Worm (Caenorhabditis elegans) whole organism, L1 larva: ENCODE data around the gene C14A4.8.
A peak's percentile ranks its signal among the peaks of the same experiment; 100 is the strongest.

Source experiments
- C04F5.9 ChIP-seq: sonication (generic microtip); optimal IDR thresholded peaks from 2 replicates; lab custom pipeline; 2016; ENCODE audit warnings: missing genetic modification characterization, missing compliant biosample characterization
- C16A3.4 ChIP-seq: fragments of 150-350 bp; optimal IDR thresholded peaks from 2 replicates; lab custom pipeline; 2014; ENCODE audit warnings: missing biosample characterization, missing genetic modification characterization
- C34B4.2 ChIP-seq: sonication (generic microtip); optimal IDR thresholded peaks from 2 replicates; lab custom pipeline; 2017; ENCODE audit warnings: mild to moderate bottlenecking, missing genetic modification characterization, missing compliant biosample characterization
- F16B12.6 ChIP-seq: fragments of 150-350 bp; optimal IDR thresholded peaks from 2 replicates; lab custom pipeline; 2014; ENCODE audit warnings: missing biosample characterization, missing genetic modification characterization
- Y116A8C.19 ChIP-seq: sonication (generic microtip); optimal IDR thresholded peaks from 2 replicates; lab custom pipeline; 2016; ENCODE audit warnings: missing compliant biosample characterization, missing genetic modification characterization, borderline replicate concordance
- aha-1 ChIP-seq: fragments of 150-350 bp; optimal IDR thresholded peaks from 2 replicates; lab custom pipeline; 2014; ENCODE audit warnings: missing biosample characterization, missing genetic modification characterization
- ama-1 ChIP-seq: fragments of 150-350 bp; optimal IDR thresholded peaks from 2 replicates; lab custom pipeline; 2014
- blmp-1 ChIP-seq: fragments of 150-350 bp; optimal IDR thresholded peaks from 2 replicates; lab custom pipeline; 2014; ENCODE audit warnings: missing biosample characterization, missing genetic modification characterization
- ceh-82 ChIP-seq, 3 experiments: fragments of 150-350 bp in 1 of 3; sonication (generic microtip) in 2 of 3; optimal IDR thresholded peaks; 2 replicates each; lab custom pipeline; 2014 to 2017; ENCODE audit warnings: missing biosample characterization in 3 of 3, missing genetic modification characterization in 3 of 3
- ceh-90 ChIP-seq: sonication (generic microtip); optimal IDR thresholded peaks from 2 replicates; lab custom pipeline; 2016; ENCODE audit warnings: missing genetic modification characterization, missing compliant biosample characterization
- dpl-1 ChIP-seq, 3 experiments: fragments of 150-350 bp in 2 of 3; sonication (generic microtip) in 1 of 3; optimal IDR thresholded peaks; 2 replicates each; lab custom pipeline; 2014 to 2017; ENCODE audit warnings: missing biosample characterization in 3 of 3, missing genetic modification characterization in 3 of 3, missing genetic modification reagents in 3 of 3
- efl-1 ChIP-seq, 4 experiments: fragments of 150-350 bp; optimal IDR thresholded peaks in 3 of 4; peaks in 1 of 4; 1 replicate in 1 of 4; 2 replicates in 3 of 4; lab custom pipeline; 2014; ENCODE audit warnings: missing biosample characterization in 2 of 4, missing genetic modification characterization in 2 of 4, missing genetic modification reagents in 2 of 4
- efl-3 ChIP-seq: fragments of 200-800 bp; sonication (Bioruptor generic); optimal IDR thresholded peaks from 2 replicates; lab custom pipeline; 2018; ENCODE audit warnings: mild to moderate bottlenecking, missing genetic modification characterization, missing compliant biosample characterization
- egl-13 ChIP-seq: sonication (generic microtip); optimal IDR thresholded peaks from 2 replicates; lab custom pipeline; 2016; ENCODE audit warnings: missing genotype, missing genetic modification reagents, missing genetic modification characterization, missing compliant biosample characterization
- elt-3 ChIP-seq, 6 experiments: fragments of 150-350 bp in 1 of 6; sonication (generic microtip); optimal IDR thresholded peaks; 2 replicates each; lab custom pipeline; 2017 to 2018; ENCODE audit warnings: missing biosample characterization in 6 of 6, missing genetic modification characterization in 6 of 6, inconsistent platforms in 1 of 6
- fkh-10 ChIP-seq: sonication (generic microtip); optimal IDR thresholded peaks from 2 replicates; lab custom pipeline; 2017; ENCODE audit warnings: missing biosample characterization, missing genetic modification reagents, missing genetic modification characterization
- fkh-8 ChIP-seq: sonication (generic microtip); optimal IDR thresholded peaks from 2 replicates; lab custom pipeline; 2016; ENCODE audit warnings: mild to moderate bottlenecking, missing genetic modification characterization, missing compliant biosample characterization
- hlh-17 ChIP-seq: fragments of 200-800 bp; sonication (Bioruptor generic); optimal IDR thresholded peaks from 2 replicates; lab custom pipeline; 2018; ENCODE audit warnings: missing genetic modification characterization, mild to moderate bottlenecking, missing compliant biosample characterization, moderate library complexity, borderline replicate concordance
- hlh-4 ChIP-seq: sonication (generic microtip); optimal IDR thresholded peaks from 2 replicates; lab custom pipeline; 2016; ENCODE audit warnings: mild to moderate bottlenecking, missing genetic modification characterization, missing compliant biosample characterization
- hpl-2 ChIP-seq: fragments of 150-350 bp; optimal IDR thresholded peaks from 2 replicates; lab custom pipeline; 2014; ENCODE audit warnings: missing biosample characterization, missing genetic modification reagents, missing genetic modification characterization
- irx-1 ChIP-seq: sonication (generic microtip); optimal IDR thresholded peaks from 2 replicates; lab custom pipeline; 2016; ENCODE audit warnings: missing genetic modification characterization, missing compliant biosample characterization
- jun-1 ChIP-seq: fragments of 150-350 bp; optimal IDR thresholded peaks from 2 replicates; lab custom pipeline; 2014; ENCODE audit warnings: missing biosample characterization, missing genetic modification reagents, missing genetic modification characterization
- lin-13 ChIP-seq: fragments of 150-350 bp; optimal IDR thresholded peaks from 2 replicates; lab custom pipeline; 2014; ENCODE audit warnings: missing biosample characterization, missing genetic modification reagents, missing genetic modification characterization
- lin-14 ChIP-seq: fragments of 200-800 bp; sonication (Bioruptor generic); optimal IDR thresholded peaks from 2 replicates; lab custom pipeline; 2018; ENCODE audit warnings: mild to moderate bottlenecking, missing genetic modification characterization, moderate library complexity, missing compliant biosample characterization
- lin-15B ChIP-seq: fragments of 150-350 bp; sonication (generic microtip); optimal IDR thresholded peaks from 3 replicates; lab custom pipeline; 2014; ENCODE audit warnings: missing biosample characterization, missing genetic modification characterization
- lin-35 ChIP-seq, 2 experiments: fragments of 150-350 bp; optimal IDR thresholded peaks; 2 replicates each; lab custom pipeline; 2014; ENCODE audit warnings: missing biosample characterization in 2 of 2, missing genetic modification characterization in 2 of 2, missing genetic modification reagents in 2 of 2
- lin-39 ChIP-seq: fragments of 150-350 bp; optimal IDR thresholded peaks from 2 replicates; lab custom pipeline; 2014; ENCODE audit warnings: missing biosample characterization, missing genetic modification reagents, missing genetic modification characterization
- lsy-2 ChIP-seq, 2 experiments: fragments of 150-350 bp; optimal IDR thresholded peaks; 2 replicates each; lab custom pipeline; 2014; ENCODE audit warnings: missing biosample characterization in 2 of 2, missing genetic modification characterization in 2 of 2
- nhr-19 ChIP-seq: fragments of 200-800 bp; sonication (Bioruptor generic); conservative IDR thresholded peaks from 2 replicates; pipeline ENCODE4 v1.3.6; 2022; ENCODE audit warnings: missing genetic modification characterization, missing compliant biosample characterization
- nhr-28 ChIP-seq: fragments of 150-350 bp; optimal IDR thresholded peaks from 2 replicates; lab custom pipeline; 2014; ENCODE audit warnings: missing biosample characterization, missing genetic modification characterization
- nhr-47 ChIP-seq: sonication (generic microtip); optimal IDR thresholded peaks from 2 replicates; lab custom pipeline; 2016; ENCODE audit warnings: mild to moderate bottlenecking, missing genetic modification characterization, moderate library complexity, missing compliant biosample characterization
- nhr-71 ChIP-seq: sonication (generic microtip); optimal IDR thresholded peaks from 2 replicates; lab custom pipeline; 2016; ENCODE audit warnings: mild to moderate bottlenecking, missing genetic modification characterization, moderate library complexity, missing compliant biosample characterization
- nhr-85 ChIP-seq: sonication (generic microtip); peaks from one replicate; lab custom pipeline; 2016; ENCODE audit warnings: missing genetic modification characterization, inconsistent platforms, missing compliant biosample characterization
- pax-3 ChIP-seq: fragments of 200-800 bp; sonication (Bioruptor generic); optimal IDR thresholded peaks from 2 replicates; lab custom pipeline; 2018; ENCODE audit warnings: mild to moderate bottlenecking, missing genetic modification characterization, moderate library complexity, missing compliant biosample characterization
- pqm-1 ChIP-seq: sonication (generic microtip); optimal IDR thresholded peaks from 3 replicates; lab custom pipeline; 2017; ENCODE audit warnings: missing biosample characterization, missing genetic modification characterization
- rnt-1 ChIP-seq: sonication (generic microtip); optimal IDR thresholded peaks from 2 replicates; lab custom pipeline; 2016; ENCODE audit warnings: mild to moderate bottlenecking, missing genetic modification characterization, moderate library complexity, missing compliant biosample characterization
- snu-23 ChIP-seq: sonication (generic microtip); optimal IDR thresholded peaks from 2 replicates; lab custom pipeline; 2016; ENCODE audit warnings: missing genetic modification characterization, missing compliant biosample characterization
- sup-37 ChIP-seq: fragments of 200-800 bp; sonication (Bioruptor generic); optimal IDR thresholded peaks from 2 replicates; lab custom pipeline; 2018; ENCODE audit warnings: mild to moderate bottlenecking, missing genetic modification characterization, missing compliant biosample characterization
- tbx-2 ChIP-seq: sonication (generic microtip); optimal IDR thresholded peaks from 2 replicates; lab custom pipeline; 2016; ENCODE audit warnings: missing genetic modification characterization, missing compliant biosample characterization
- tlp-1 ChIP-seq: fragments of 150-350 bp; optimal IDR thresholded peaks from 2 replicates; lab custom pipeline; 2014; ENCODE audit warnings: missing biosample characterization, missing genetic modification characterization
- unc-86 ChIP-seq: sonication (generic microtip); optimal IDR thresholded peaks from 2 replicates; lab custom pipeline; 2016; ENCODE audit warnings: missing genetic modification characterization, missing compliant biosample characterization
- unc-98 ChIP-seq: fragments of 200-800 bp; sonication (Bioruptor generic); IDR thresholded peaks from 2 replicates; pipeline ENCODE4 v1.3.6; 2022; ENCODE audit warnings: missing genetic modification characterization, missing compliant biosample characterization
- xbp-1 ChIP-seq: sonication (generic microtip); optimal IDR thresholded peaks from 2 replicates; lab custom pipeline; 2016; ENCODE audit warnings: missing genetic modification characterization, missing compliant biosample characterization
- ztf-11 ChIP-seq, 2 experiments: sonication (generic microtip); optimal IDR thresholded peaks; 2 replicates each; lab custom pipeline; 2016 to 2017; ENCODE audit warnings: missing genetic modification characterization in 2 of 2, missing biosample characterization in 1 of 2, missing compliant biosample characterization in 1 of 2

Gene C14A4.8

ce11 chrII:10608821-10609220 is 10.9 kb upstream of the C14A4.8 start:
- TF ChIP-seq ceh-82 (tag; optimal IDR thresholded peaks at IDR 0.05; lab: Kevin White, UChicago) (no peak), efl-1 (optimal IDR thresholded peaks at IDR 0.05; lab: Kevin White, UChicago) (no peak), efl-1 (GFP tag; optimal IDR thresholded peaks at IDR 0.05 in 1 of 2; lab: Kevin White, UChicago) (peak in 1 of 2 experiments; percentile 65)

DNA sequence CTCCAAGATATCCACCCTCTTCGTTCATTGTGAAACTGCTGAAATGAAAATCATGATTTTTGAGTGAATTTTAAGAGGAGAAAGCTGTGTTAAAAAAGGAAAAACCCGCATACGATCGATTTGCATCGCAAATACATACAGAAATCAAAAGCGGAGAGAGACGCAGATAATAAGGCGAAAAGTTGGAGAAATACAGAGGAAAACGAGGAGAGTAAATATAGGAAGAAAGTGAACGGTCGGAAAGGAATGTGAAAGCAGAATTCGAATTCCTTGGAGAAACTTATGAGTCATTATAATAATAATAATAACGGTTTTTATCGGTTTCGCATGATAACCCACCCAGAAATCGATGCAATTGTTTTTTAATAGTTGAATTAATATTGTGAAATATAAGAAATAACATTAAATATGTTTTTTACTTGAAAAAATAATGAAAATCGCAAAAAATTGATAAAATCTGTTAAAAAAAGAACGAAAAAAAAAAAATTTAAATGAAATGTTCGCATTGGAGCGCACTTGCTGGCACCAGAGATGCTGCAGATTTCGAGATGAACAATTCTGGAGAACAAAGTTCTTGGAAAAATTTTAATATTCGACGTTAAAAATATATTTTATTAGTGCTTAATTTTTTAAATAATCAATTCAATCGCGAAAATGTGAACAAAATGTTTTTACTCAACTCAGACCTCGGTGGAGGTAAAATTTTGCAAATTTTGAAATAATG is 9.5 kb upstream of the C14A4.8 start, which contains the start of gene ccm-3:
Gene ccm-3 (minus strand): TSS at position 38 of the 724 bp plus-strand sequence.
- TF ChIP-seq ztf-11 (tag; optimal IDR thresholded peaks at IDR 0.05; lab: Kevin White, UChicago) = no peak
- no peak for TF ChIP-seq pax-3
- no peak for TF ChIP-seq C04F5.9
- TF ChIP-seq blmp-1 (tag; lab: Kevin White, UChicago) = peak; percentile 98
- TF ChIP-seq lin-15B (tag; lab: Kevin White, UChicago) = peak; percentile 64
- peak; percentile 46 to 51 for TF ChIP-seq lin-35 (GFP tag; optimal IDR thresholded peaks at IDR 0.05; lab: Kevin White, UChicago)
- TF ChIP-seq ama-1 (lab: Kevin White, UChicago) = no peak
- no peak for TF ChIP-seq nhr-85 (tag; lab: Kevin White, UChicago)
- TF ChIP-seq aha-1 (tag; lab: Kevin White, UChicago) = no peak
- TF ChIP-seq nhr-71 (tag; lab: Kevin White, UChicago) = peak; percentile 52
- TF ChIP-seq fkh-10 (GFP tag; lab: Kevin White, UChicago) = peak; percentile 3
- peak; percentile 17 for TF ChIP-seq lin-13 (GFP tag; lab: Kevin White, UChicago)
- TF ChIP-seq nhr-28 (tag; lab: Kevin White, UChicago) = no peak
- TF ChIP-seq C34B4.2 (tag; lab: Kevin White, UChicago) = no peak
- TF ChIP-seq irx-1 (tag; lab: Kevin White, UChicago) = no peak
- no peak for TF ChIP-seq lin-39 (tag; lab: Kevin White, UChicago)
- no peak for TF ChIP-seq tlp-1 (tag; lab: Kevin White, UChicago)
- TF ChIP-seq ceh-82 (tag; optimal IDR thresholded peaks at IDR 0.05; lab: Kevin White, UChicago) = peak in 2 of 3 experiments; percentile 15 to 54
- TF ChIP-seq dpl-1 (GFP tag; optimal IDR thresholded peaks at IDR 0.05; lab: Kevin White, UChicago) = peak; percentile 26 to 62 (median 34)
- peak; percentile 23 for TF ChIP-seq xbp-1 (tag; lab: Kevin White, UChicago)
- no peak for TF ChIP-seq jun-1
- TF ChIP-seq efl-3 = no peak
- TF ChIP-seq nhr-19 (GFP tag; lab: Robert Waterston, UW) = 0 out of 2 replicates have a peak, but pooled peaks have one; percentile 22
- no peak for TF ChIP-seq unc-98 (GFP tag; lab: Robert Waterston, UW)
- TF ChIP-seq F16B12.6 (tag; lab: Kevin White, UChicago) = peak; percentile 3
- no peak for TF ChIP-seq tbx-2 (tag; lab: Kevin White, UChicago)
- TF ChIP-seq C16A3.4 (tag; lab: Kevin White, UChicago) = peak; percentile 50
- peak; percentile 42 for TF ChIP-seq rnt-1 (tag; lab: Kevin White, UChicago)
- TF ChIP-seq ceh-90 (tag; lab: Kevin White, UChicago) = no peak
- TF ChIP-seq sup-37 (GFP tag; lab: Kevin White, UChicago) = no peak
- no peak for TF ChIP-seq pqm-1
- no peak for TF ChIP-seq hlh-4 (tag; lab: Kevin White, UChicago)
- TF ChIP-seq fkh-8 (tag; lab: Kevin White, UChicago) = peak; percentile 28
- TF ChIP-seq Y116A8C.19 = no peak
- no peak for TF ChIP-seq egl-13 (tag; lab: Kevin White, UChicago)
- peak; percentile 11 for TF ChIP-seq snu-23 (GFP tag; lab: Kevin White, UChicago)
- no peak for TF ChIP-seq hlh-17 (GFP tag; lab: Kevin White, UChicago)
- peak; percentile 30 for TF ChIP-seq nhr-47 (tag; lab: Kevin White, UChicago)
- peak; percentile 15 to 77 for TF ChIP-seq lsy-2 (tag; optimal IDR thresholded peaks at IDR 0.05; lab: Kevin White, UChicago)
- peak; percentile 1 for TF ChIP-seq unc-86 (tag; lab: Kevin White, UChicago)
- peak; percentile 43 to 52 for TF ChIP-seq efl-1 (optimal IDR thresholded peaks at IDR 0.05; lab: Kevin White, UChicago)
- TF ChIP-seq efl-1 (GFP tag; optimal IDR thresholded peaks at IDR 0.05 in 1 of 2; lab: Kevin White, UChicago) = peak in 1 of 2 experiments; percentile 45
- TF ChIP-seq hpl-2 (GFP tag; lab: Kevin White, UChicago) = no peak
- TF ChIP-seq elt-3 (tag; optimal IDR thresholded peaks at IDR 0.05; lab: Kevin White, UChicago) = no peak
- peak; percentile 63 for TF ChIP-seq lin-14 (GFP tag; lab: Kevin White, UChicago)
